Fruit fly (Drosophila melanogaster) whole organism, embryonic: ENCODE measurements around the gene Sf3b2.

ENCODE experiments used
- Adf1 ChIP-seq: fragments of 200-800 bp; sonication (Bioruptor generic); IDR thresholded peaks from 2 replicates; pipeline ENCODE4 v1.3.6; 2022; ENCODE audit warnings: missing biosample characterization, missing genetic modification characterization
- Atf3 ChIP-seq: fragments of 200-800 bp; sonication (Bioruptor generic); optimal IDR thresholded peaks from 3 replicates; lab custom pipeline; 2016; ENCODE audit warnings: missing biosample characterization, missing genetic modification characterization
- Awh ChIP-seq: fragments of 200-800 bp; sonication (Bioruptor generic); IDR thresholded peaks from 2 replicates; pipeline ENCODE4, ENCODE4 v1.3.6; 2022; ENCODE audit warnings: missing biosample characterization, missing genetic modification characterization
- BtbVII ChIP-seq: fragments of 200-800 bp; sonication (Bioruptor generic); optimal IDR thresholded peaks from 3 replicates; lab custom pipeline; 2017; ENCODE audit warnings: missing biosample characterization, mild to moderate bottlenecking, missing genetic modification characterization
- CG11398 ChIP-seq: fragments of 200-800 bp; sonication (Bioruptor generic); optimal IDR thresholded peaks from 2 replicates; lab custom pipeline; 2016; ENCODE audit warnings: missing biosample characterization, missing genetic modification characterization
- CG12299 ChIP-seq: fragments of 200-800 bp; sonication (Bioruptor generic); optimal IDR thresholded peaks from 2 replicates; lab custom pipeline; 2018; ENCODE audit warnings: missing biosample characterization, mild to moderate bottlenecking, missing genetic modification characterization
- CG12769 ChIP-seq: fragments of 200-800 bp; sonication (Bioruptor generic); optimal IDR thresholded peaks from 2 replicates; lab custom pipeline; 2019; ENCODE audit warnings: missing biosample characterization, mild to moderate bottlenecking, missing genetic modification characterization, moderate library complexity
- CG1602 ChIP-seq: fragments of 200-800 bp; sonication (Bioruptor generic); optimal IDR thresholded peaks from 3 replicates; lab custom pipeline; 2016; ENCODE audit warnings: missing biosample characterization, missing genetic modification characterization
- CG17361 ChIP-seq: fragments of 200-800 bp; sonication (Bioruptor generic); IDR thresholded peaks from 3 replicates; pipeline ENCODE4 v1.3.6; 2022; ENCODE audit warnings: missing biosample characterization, missing genetic modification characterization
- CG17829 ChIP-seq: fragments of 200-800 bp; optimal IDR thresholded peaks from 2 replicates; lab custom pipeline; 2019; ENCODE audit warnings: missing biosample characterization, mild to moderate bottlenecking, missing genetic modification characterization, moderate library complexity
- CG30020 ChIP-seq: fragments of 200-800 bp; optimal IDR thresholded peaks from 2 replicates; lab custom pipeline; 2019; ENCODE audit warnings: missing biosample characterization, mild to moderate bottlenecking, missing genetic modification characterization, moderate library complexity
- CG31365 ChIP-seq: fragments of 200-800 bp; sonication (Bioruptor generic); optimal IDR thresholded peaks from 2 replicates; lab custom pipeline; 2018; ENCODE audit warnings: missing biosample characterization, mild to moderate bottlenecking, missing genetic modification characterization
- CG4404 ChIP-seq: fragments of 200-800 bp; sonication (Bioruptor generic); IDR thresholded peaks from 2 replicates; pipeline ENCODE4 v1.3.6; 2022; ENCODE audit warnings: missing biosample characterization, missing genetic modification characterization
- CG5245 ChIP-seq: fragments of 200-800 bp; sonication (Bioruptor generic); optimal IDR thresholded peaks from 3 replicates; lab custom pipeline; 2016; ENCODE audit warnings: missing biosample characterization, missing genetic modification characterization
- CG6654 ChIP-seq: fragments of 200-800 bp; sonication (Bioruptor generic); optimal IDR thresholded peaks from 2 replicates; lab custom pipeline; 2017; ENCODE audit warnings: missing biosample characterization, mild to moderate bottlenecking, missing genetic modification characterization
- CG6813 ChIP-seq: fragments of 200-800 bp; sonication (Bioruptor generic); optimal IDR thresholded peaks from 2 replicates; lab custom pipeline; 2017; ENCODE audit warnings: missing biosample characterization, missing genetic modification characterization, mild to moderate bottlenecking, moderate library complexity, missing genetic modification reagents
- CG7372 ChIP-seq: fragments of 200-800 bp; sonication (Bioruptor generic); IDR thresholded peaks from 2 replicates; pipeline ENCODE4 v1.3.6; 2022; ENCODE audit warnings: missing biosample characterization, missing genetic modification characterization
- CG8290 ChIP-seq, 3 experiments: fragments of 200-800 bp; sonication (Bioruptor generic); optimal IDR thresholded peaks; 2 replicates each; lab custom pipeline; 2016 to 2019; ENCODE audit warnings: missing biosample characterization in 3 of 3, missing genetic modification characterization in 3 of 3, mild to moderate bottlenecking in 2 of 3, moderate library complexity in 1 of 3
- CG8944 ChIP-seq: fragments of 200-800 bp; sonication (Bioruptor generic); optimal IDR thresholded peaks from 3 replicates; lab custom pipeline; 2016; ENCODE audit warnings: missing biosample characterization, missing genetic modification characterization
- CrebB ChIP-seq: fragments of 200-800 bp; sonication (Bioruptor generic); optimal IDR thresholded peaks from 3 replicates; lab custom pipeline; 2018; ENCODE audit warnings: missing biosample characterization, mild to moderate bottlenecking, missing genetic modification characterization
- Dfd ChIP-seq, 2 experiments: fragments of >200 bp; optimal IDR thresholded peaks; 2 replicates each; lab custom pipeline; 2017; ENCODE audit warnings: missing biosample characterization in 2 of 2, missing genetic modification characterization in 2 of 2
- MESR4 ChIP-seq: fragments of 200-800 bp; sonication (Bioruptor generic); optimal IDR thresholded peaks from 2 replicates; lab custom pipeline; 2018; ENCODE audit warnings: missing biosample characterization, mild to moderate bottlenecking, missing genetic modification characterization, moderate library complexity
- Max ChIP-seq: fragments of 200-800 bp; sonication (Bioruptor generic); optimal IDR thresholded peaks from 2 replicates; lab custom pipeline; 2016; ENCODE audit warnings: missing biosample characterization, mild to moderate bottlenecking, missing genetic modification characterization
- Spps ChIP-seq: fragments of 200-800 bp; sonication (Bioruptor generic); optimal IDR thresholded peaks from 2 replicates; lab custom pipeline; 2018; ENCODE audit warnings: missing biosample characterization, mild to moderate bottlenecking, missing genetic modification characterization
- Xbp1 ChIP-seq: fragments of 200-800 bp; sonication (Bioruptor generic); optimal IDR thresholded peaks from 3 replicates; lab custom pipeline; 2016; ENCODE audit warnings: missing biosample characterization, mild to moderate bottlenecking, missing genetic modification characterization
- YL-1 ChIP-seq: fragments of 200-800 bp; sonication (Bioruptor generic); optimal IDR thresholded peaks from 3 replicates; lab custom pipeline; 2017; ENCODE audit warnings: missing biosample characterization, mild to moderate bottlenecking, missing genetic modification characterization
- ab ChIP-seq: fragments of 200-800 bp; sonication (Bioruptor generic); optimal IDR thresholded peaks from 2 replicates; lab custom pipeline; 2016; ENCODE audit warnings: missing biosample characterization, missing genetic modification characterization
- ac ChIP-seq: fragments of 200-800 bp; sonication (Bioruptor generic); optimal IDR thresholded peaks from 3 replicates; lab custom pipeline; 2017; ENCODE audit warnings: missing biosample characterization, mild to moderate bottlenecking, missing genetic modification characterization
- cad ChIP-seq: fragments of >200 bp; optimal IDR thresholded peaks from 2 replicates; lab custom pipeline; 2017; ENCODE audit warnings: missing biosample characterization, missing genetic modification characterization
- ems ChIP-seq: fragments of 200-800 bp; sonication (Bioruptor generic); optimal IDR thresholded peaks from 3 replicates; lab custom pipeline; 2016; ENCODE audit warnings: missing biosample characterization, missing genetic modification characterization
- exex ChIP-seq: fragments of 200-800 bp; sonication (Bioruptor generic); optimal IDR thresholded peaks from 4 replicates; lab custom pipeline; 2018; ENCODE audit warnings: missing biosample characterization, mild to moderate bottlenecking, missing genetic modification characterization, moderate library complexity
- fu2 ChIP-seq: fragments of 200-800 bp; sonication (Bioruptor generic); optimal IDR thresholded peaks from 2 replicates; lab custom pipeline; 2016; ENCODE audit warnings: missing biosample characterization, missing genetic modification characterization
- gt ChIP-seq: fragments of 200-800 bp; sonication (Bioruptor generic); IDR thresholded peaks from 2 replicates; pipeline ENCODE4 v1.3.6; 2022; ENCODE audit warnings: missing biosample characterization, missing genetic modification characterization
- her ChIP-seq: fragments of 200-800 bp; sonication (Bioruptor generic); optimal IDR thresholded peaks from 2 replicates; lab custom pipeline; 2016; ENCODE audit warnings: missing biosample characterization, missing genetic modification characterization
- klu ChIP-seq: fragments of 200-800 bp; sonication (Bioruptor generic); IDR thresholded peaks from 2 replicates; pipeline ENCODE4 v1.3.6; 2022; ENCODE audit warnings: missing biosample characterization, missing genetic modification characterization
- knrl ChIP-seq: fragments of 200-800 bp; sonication (Bioruptor generic); IDR thresholded peaks from 3 replicates; pipeline ENCODE4 v1.3.6; 2022; ENCODE audit warnings: missing biosample characterization, missing genetic modification characterization; ENCODE audit not compliant: partially characterized antibody
- nau ChIP-seq: fragments of 200-800 bp; sonication (Bioruptor generic); optimal IDR thresholded peaks from 3 replicates; lab custom pipeline; 2017; ENCODE audit warnings: missing biosample characterization, mild to moderate bottlenecking, missing genetic modification characterization, missing genetic modification reagents
- odd ChIP-seq: fragments of 200-800 bp; sonication (Bioruptor generic); optimal IDR thresholded peaks from 2 replicates; lab custom pipeline; 2017; ENCODE audit warnings: missing biosample characterization, mild to moderate bottlenecking, missing genetic modification characterization
- pan ChIP-seq, 4 experiments: fragments of >200 bp in 3 of 4; fragments of 200-800 bp in 1 of 4; sonication (Bioruptor generic) in 1 of 4; optimal IDR thresholded peaks in 3 of 4; IDR thresholded peaks in 1 of 4; 2 replicates each; pipeline versions ENCODE4 v1.3.6 to Lab custom; 2017 to 2022; ENCODE audit warnings: missing biosample characterization in 2 of 4, missing genetic modification characterization in 2 of 4, mixed read lengths in 1 of 4
- pb ChIP-seq: fragments of 200-800 bp; sonication (Bioruptor generic); optimal IDR thresholded peaks from 3 replicates; lab custom pipeline; 2016; ENCODE audit warnings: missing biosample characterization, missing genetic modification characterization
- row ChIP-seq: fragments of 200-800 bp; sonication (Bioruptor generic); IDR thresholded peaks from 3 replicates; pipeline ENCODE4 v1.3.6; 2022; ENCODE audit warnings: missing biosample characterization, missing genetic modification characterization
- sim ChIP-seq: fragments of 200-800 bp; sonication (Bioruptor generic); IDR thresholded peaks from 2 replicates; pipeline ENCODE4 v1.3.6; 2022; ENCODE audit warnings: missing biosample characterization, missing genetic modification characterization
- slbo ChIP-seq: fragments of 200-800 bp; sonication (Bioruptor generic); IDR thresholded peaks from 2 replicates; pipeline ENCODE4 v1.3.6; 2022; ENCODE audit warnings: missing biosample characterization, missing genetic modification characterization
- stwl ChIP-seq: fragments of 200-800 bp; sonication (Bioruptor generic); optimal IDR thresholded peaks from 3 replicates; lab custom pipeline; 2018; ENCODE audit warnings: missing biosample characterization, mild to moderate bottlenecking, missing genetic modification characterization, moderate library complexity
- tna ChIP-seq: fragments of 200-800 bp; sonication (Bioruptor generic); IDR thresholded peaks from 2 replicates; pipeline ENCODE4 v1.3.6; 2022; ENCODE audit warnings: missing biosample characterization, missing genetic modification characterization; ENCODE audit not compliant: partially characterized antibody
- toy ChIP-seq: fragments of 200-800 bp; sonication (Bioruptor generic); IDR thresholded peaks from 2 replicates; pipeline ENCODE4 v1.3.6; 2022; ENCODE audit warnings: missing biosample characterization, missing genetic modification characterization
- wek ChIP-seq: fragments of 200-800 bp; sonication (Bioruptor generic); optimal IDR thresholded peaks from 3 replicates; lab custom pipeline; 2018; ENCODE audit warnings: missing biosample characterization, mild to moderate bottlenecking, missing genetic modification characterization, moderate library complexity
- yki ChIP-seq: fragments of >200 bp; optimal IDR thresholded peaks from 3 replicates; lab custom pipeline; 2018
- zfh1 ChIP-seq: fragments of 200-800 bp; sonication (Bioruptor generic); IDR thresholded peaks from 3 replicates; pipeline ENCODE4 v1.3.6; 2022; ENCODE audit warnings: missing biosample characterization, missing genetic modification characterization
- zfh2 ChIP-seq: fragments of 200-800 bp; sonication (Bioruptor generic); optimal IDR thresholded peaks from 2 replicates; lab custom pipeline; 2016; ENCODE audit warnings: missing biosample characterization, missing genetic modification characterization

The Sf3b2 gene

dm6 chr2L:3041918-3042615 lies 13.1 kb upstream of the Sf3b2 start, which contains the start of gene CG17261 (continued):
- TF ChIP-seq Dfd (GFP tag; optimal IDR thresholded peaks at IDR 0.05; lab: Kevin White, UChicago), result no peak
- no peak for TF ChIP-seq Max (GFP tag; lab: Kevin White, UChicago)
- peak; percentile 23 for TF ChIP-seq ems (GFP tag; lab: Kevin White, UChicago)
- no peak for TF ChIP-seq CG12299 (tag; lab: Kevin White, UChicago)
- peak; percentile 58; the same call in 1 of the 2 replicates for TF ChIP-seq Adf1
- TF ChIP-seq Awh, result no peak
- TF ChIP-seq CG31365 (tag; lab: Kevin White, UChicago), result no peak
- TF ChIP-seq Atf3, result no peak
- no peak for TF ChIP-seq Spps (tag; lab: Kevin White, UChicago)
- TF ChIP-seq yki, result no peak
- peak; percentile 70 for TF ChIP-seq CG12769 (tag; lab: Kevin White, UChicago)
- TF ChIP-seq CG17829 (tag; lab: Kevin White, UChicago), result no peak
- no peak for TF ChIP-seq pan (optimal IDR thresholded peaks at IDR 0.05; lab: Kevin White, UChicago)
- TF ChIP-seq pan (GFP tag; optimal IDR thresholded peaks at IDR 0.05 in 1 of 2, IDR thresholded peaks at IDR 0.05 in 1 of 2), result peak in 1 of 2 experiments; percentile 31
- peak; percentile 97 for TF ChIP-seq exex (tag; lab: Kevin White, UChicago)
- no peak for TF ChIP-seq CG1602 (GFP tag; lab: Kevin White, UChicago)
- TF ChIP-seq toy (GFP tag; lab: Robert Waterston, UW), result no peak
- peak; percentile 89 for TF ChIP-seq row
- no peak for TF ChIP-seq ac
- TF ChIP-seq zfh2 (GFP tag; lab: Kevin White, UChicago), result peak; percentile 34
- no peak for TF ChIP-seq ab (GFP tag; lab: Kevin White, UChicago)
- no peak for TF ChIP-seq CG6813
- peak; percentile 33 for TF ChIP-seq Xbp1 (GFP tag; lab: Kevin White, UChicago)
- TF ChIP-seq CG8944 (GFP tag; lab: Kevin White, UChicago), result no peak
- TF ChIP-seq BtbVII (GFP tag; lab: Kevin White, UChicago), result no peak
- no peak for TF ChIP-seq tna
- no peak for TF ChIP-seq CG11398
- TF ChIP-seq knrl, result no peak
- TF ChIP-seq CG8290 (GFP tag; optimal IDR thresholded peaks at IDR 0.05; lab: Kevin White, UChicago), result no peak
- peak in 1 of 2 experiments; percentile 70 for TF ChIP-seq CG8290 (tag; optimal IDR thresholded peaks at IDR 0.05; lab: Kevin White, UChicago)
- TF ChIP-seq cad, result no peak
- no peak for TF ChIP-seq CG7372 (GFP tag; lab: Robert Waterston, UW)
- no peak for TF ChIP-seq fu2 (GFP tag; lab: Kevin White, UChicago)
- TF ChIP-seq wek (GFP tag; lab: Kevin White, UChicago), result no peak
- TF ChIP-seq nau, result no peak
- peak; percentile 70 for TF ChIP-seq slbo (GFP tag; lab: Robert Waterston, UW)
- TF ChIP-seq CG17361, result 0 out of 3 replicates have a peak, but pooled peaks have one; percentile 8
- TF ChIP-seq CG6654 (GFP tag; lab: Kevin White, UChicago), result no peak
- TF ChIP-seq CG5245 (GFP tag; lab: Kevin White, UChicago), result no peak
- TF ChIP-seq MESR4 (GFP tag; lab: Kevin White, UChicago), result no peak
- no peak for TF ChIP-seq CG4404 (GFP tag; lab: Robert Waterston, UW)
- TF ChIP-seq odd (GFP tag; lab: Kevin White, UChicago), result no peak
- TF ChIP-seq klu (GFP tag; lab: Robert Waterston, UW), result no peak
- TF ChIP-seq CrebB (tag; lab: Kevin White, UChicago), result no peak
- TF ChIP-seq stwl (tag; lab: Kevin White, UChicago), result no peak
- no peak for TF ChIP-seq gt (GFP tag; lab: Robert Waterston, UW)
- TF ChIP-seq YL-1 (GFP tag; lab: Kevin White, UChicago), result no peak
- TF ChIP-seq pb (GFP tag; lab: Kevin White, UChicago), result no peak
- no peak for TF ChIP-seq sim (GFP tag; lab: Robert Waterston, UW)
- TF ChIP-seq CG30020, result no peak
- peak; percentile 58 for TF ChIP-seq her
- no peak for TF ChIP-seq zfh1 (GFP tag; lab: Robert Waterston, UW)
